Fruit fly (Drosophila melanogaster) whole organism, adult: ENCODE data around the gene CG9300.

ENCODE experiments used
- CG11617 ChIP-seq: fragments of 200-800 bp; sonication (Bioruptor generic); optimal IDR thresholded peaks from 2 replicates; lab custom pipeline; 2017; ENCODE audit warnings: mild to moderate bottlenecking, missing biosample characterization, missing genetic modification reagents, missing genetic modification characterization
- CG12768 ChIP-seq: fragments of 200-800 bp; sonication (Bioruptor generic); optimal IDR thresholded peaks from 2 replicates; lab custom pipeline; 2017; ENCODE audit warnings: missing biosample characterization, missing genetic modification characterization, mild to moderate bottlenecking, moderate library complexity, missing genetic modification reagents
- CG14711 ChIP-seq: fragments of 200-800 bp; sonication (Bioruptor generic); optimal IDR thresholded peaks from 2 replicates; lab custom pipeline; 2018; ENCODE audit warnings: missing biosample characterization, mild to moderate bottlenecking, missing genetic modification characterization, moderate library complexity
- CG33017 ChIP-seq: fragments of 200-800 bp; sonication (Bioruptor generic); optimal IDR thresholded peaks from 2 replicates; lab custom pipeline; 2018; ENCODE audit warnings: missing biosample characterization, mild to moderate bottlenecking, missing genetic modification characterization, moderate library complexity
- CG7045 ChIP-seq: fragments of 200-800 bp; sonication (Bioruptor generic); optimal IDR thresholded peaks from 2 replicates; lab custom pipeline; 2017; ENCODE audit warnings: missing biosample characterization, mild to moderate bottlenecking, missing genetic modification characterization
- CG7101 ChIP-seq: fragments of 200-800 bp; sonication (Bioruptor generic); optimal IDR thresholded peaks from 2 replicates; lab custom pipeline; 2018; ENCODE audit warnings: missing biosample characterization, mild to moderate bottlenecking, missing genetic modification characterization, moderate library complexity
- cic ChIP-seq: fragments of 200-800 bp; sonication (Bioruptor generic); optimal IDR thresholded peaks from 2 replicates; lab custom pipeline; 2017; ENCODE audit warnings: missing biosample characterization, mild to moderate bottlenecking, missing genetic modification characterization, moderate library complexity
- cnc ChIP-seq, 2 experiments: fragments of >200 bp; optimal IDR thresholded peaks; 2 replicates each; lab custom pipeline; 2017
- kay ChIP-seq: fragments of 200-800 bp; sonication (Bioruptor generic); peaks from one replicate; lab custom pipeline; 2016; ENCODE audit warnings: missing biosample characterization, missing genetic modification characterization, borderline replicate concordance
- ovo ChIP-seq: fragments of 200-800 bp; sonication (Bioruptor generic); optimal IDR thresholded peaks from 2 replicates; lab custom pipeline; 2016; ENCODE audit warnings: missing biosample characterization, missing genetic modification characterization
- toe ChIP-seq: fragments of 200-800 bp; sonication (Bioruptor generic); optimal IDR thresholded peaks from 2 replicates; lab custom pipeline; 2016; ENCODE audit warnings: missing biosample characterization, missing genetic modification characterization

DNA sequence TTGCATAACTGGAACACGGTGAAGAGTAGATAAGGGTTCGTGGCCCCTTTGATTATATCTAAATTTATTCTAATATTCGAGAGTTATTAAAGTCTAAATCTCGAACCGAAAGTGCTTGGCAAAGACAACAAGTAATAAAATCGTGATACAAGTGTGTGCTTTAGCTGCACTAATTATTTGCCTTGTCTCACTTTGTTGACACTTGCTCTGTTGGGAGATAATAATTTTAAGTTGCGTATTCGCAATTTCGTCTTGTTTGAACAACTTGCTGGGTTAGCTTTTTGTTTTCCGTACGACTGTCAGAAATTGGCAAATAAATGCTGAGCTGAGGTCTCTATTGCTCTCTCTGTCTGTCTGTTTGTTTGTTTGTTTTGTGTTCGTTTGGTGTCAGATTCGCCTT, 47.5 kb upstream of the CG9300 start:
- no peak for TF ChIP-seq ovo (GFP tag; lab: Kevin White, UChicago)
- TF ChIP-seq CG12768 (GFP tag; lab: Kevin White, UChicago), result peak; percentile 30
- TF ChIP-seq cnc (optimal IDR thresholded peaks at IDR 0.05; lab: Kevin White, UChicago), result no peak
- TF ChIP-seq toe (GFP tag; lab: Kevin White, UChicago), result no peak
- peak; percentile 2 for TF ChIP-seq CG33017 (tag; lab: Kevin White, UChicago)
- TF ChIP-seq CG7045 (GFP tag; lab: Kevin White, UChicago), result peak; percentile 76
- peak; percentile 11 for TF ChIP-seq cic
- peak; percentile 64 for TF ChIP-seq CG11617
- TF ChIP-seq kay (GFP tag; lab: Kevin White, UChicago), result no peak
- TF ChIP-seq CG7101 (tag; lab: Kevin White, UChicago), result peak; percentile 39
- TF ChIP-seq CG14711 (tag; lab: Kevin White, UChicago), result no peak
